Worm (Caenorhabditis elegans) whole organism, L1 larva: ENCODE measurements around the gene F13C5.2.

Experiments
- C34B4.2 ChIP-seq: sonication (generic microtip); optimal IDR thresholded peaks from 2 replicates; lab custom pipeline; 2017; ENCODE audit warnings: mild to moderate bottlenecking, missing genetic modification characterization, missing compliant biosample characterization
- F16B12.6 ChIP-seq: fragments of 150-350 bp; optimal IDR thresholded peaks from 2 replicates; lab custom pipeline; 2014; ENCODE audit warnings: missing biosample characterization, missing genetic modification characterization
- alr-1 ChIP-seq: fragments of 200-800 bp; sonication (Bioruptor generic); optimal IDR thresholded peaks from 2 replicates; lab custom pipeline; 2018; ENCODE audit warnings: borderline replicate concordance, mild to moderate bottlenecking, missing genetic modification characterization, missing compliant biosample characterization
- aly-2 ChIP-seq: fragments of 150-350 bp; optimal IDR thresholded peaks from 2 replicates; lab custom pipeline; 2014; ENCODE audit warnings: missing biosample characterization, missing genetic modification characterization
- blmp-1 ChIP-seq: fragments of 150-350 bp; optimal IDR thresholded peaks from 2 replicates; lab custom pipeline; 2014; ENCODE audit warnings: missing biosample characterization, missing genetic modification characterization
- ceh-8 ChIP-seq: fragments of 200-800 bp; sonication (Bioruptor generic); optimal IDR thresholded peaks from 2 replicates; lab custom pipeline; 2018; ENCODE audit warnings: mild to moderate bottlenecking, missing genetic modification characterization, moderate library complexity, missing compliant biosample characterization
- ceh-82 ChIP-seq, 3 experiments: fragments of 150-350 bp in 1 of 3; sonication (generic microtip) in 2 of 3; optimal IDR thresholded peaks; 2 replicates each; lab custom pipeline; 2014 to 2017; ENCODE audit warnings: missing biosample characterization in 3 of 3, missing genetic modification characterization in 3 of 3
- ceh-90 ChIP-seq: sonication (generic microtip); optimal IDR thresholded peaks from 2 replicates; lab custom pipeline; 2016; ENCODE audit warnings: missing genetic modification characterization, missing compliant biosample characterization
- ces-1 ChIP-seq: fragments of 150-350 bp; optimal IDR thresholded peaks from 2 replicates; lab custom pipeline; 2014; ENCODE audit warnings: missing biosample characterization, missing genetic modification reagents, missing genetic modification characterization
- dpl-1 ChIP-seq, 3 experiments: fragments of 150-350 bp in 2 of 3; sonication (generic microtip) in 1 of 3; optimal IDR thresholded peaks; 2 replicates each; lab custom pipeline; 2014 to 2017; ENCODE audit warnings: missing biosample characterization in 3 of 3, missing genetic modification characterization in 3 of 3, missing genetic modification reagents in 3 of 3
- dsc-1 ChIP-seq: sonication (generic microtip); optimal IDR thresholded peaks from 2 replicates; lab custom pipeline; 2016; ENCODE audit warnings: mild to moderate bottlenecking, missing genetic modification characterization, missing compliant biosample characterization
- efl-1 ChIP-seq, 4 experiments: fragments of 150-350 bp; optimal IDR thresholded peaks in 3 of 4; peaks in 1 of 4; 1 replicate in 1 of 4; 2 replicates in 3 of 4; lab custom pipeline; 2014; ENCODE audit warnings: missing biosample characterization in 2 of 4, missing genetic modification characterization in 2 of 4, missing genetic modification reagents in 2 of 4
- efl-3 ChIP-seq: fragments of 200-800 bp; sonication (Bioruptor generic); optimal IDR thresholded peaks from 2 replicates; lab custom pipeline; 2018; ENCODE audit warnings: mild to moderate bottlenecking, missing genetic modification characterization, missing compliant biosample characterization
- egl-13 ChIP-seq: sonication (generic microtip); optimal IDR thresholded peaks from 2 replicates; lab custom pipeline; 2016; ENCODE audit warnings: missing genotype, missing genetic modification reagents, missing genetic modification characterization, missing compliant biosample characterization
- elt-2 ChIP-seq: sonication (generic microtip); optimal IDR thresholded peaks from 2 replicates; lab custom pipeline; 2016; ENCODE audit warnings: missing genetic modification characterization, mild to moderate bottlenecking, inconsistent platforms, missing compliant biosample characterization, missing genetic modification reagents
- elt-3 ChIP-seq, 6 experiments: fragments of 150-350 bp in 1 of 6; sonication (generic microtip); optimal IDR thresholded peaks; 2 replicates each; lab custom pipeline; 2017 to 2018; ENCODE audit warnings: missing biosample characterization in 6 of 6, missing genetic modification characterization in 6 of 6, inconsistent platforms in 1 of 6
- fkh-4 ChIP-seq: sonication (generic microtip); optimal IDR thresholded peaks from 2 replicates; lab custom pipeline; 2016; ENCODE audit warnings: missing compliant biosample characterization, missing genetic modification characterization, borderline replicate concordance
- fos-1 ChIP-seq: fragments of 150-350 bp; optimal IDR thresholded peaks from 2 replicates; lab custom pipeline; 2014; ENCODE audit warnings: missing biosample characterization, missing genetic modification characterization
- grh-1 ChIP-seq: fragments of 200-800 bp; sonication (Bioruptor generic); IDR thresholded peaks from 2 replicates; pipeline ENCODE4 v1.3.6; 2022; ENCODE audit warnings: missing genetic modification reagents, missing genetic modification characterization, missing compliant biosample characterization
- hlh-17 ChIP-seq: fragments of 200-800 bp; sonication (Bioruptor generic); optimal IDR thresholded peaks from 2 replicates; lab custom pipeline; 2018; ENCODE audit warnings: missing genetic modification characterization, mild to moderate bottlenecking, missing compliant biosample characterization, moderate library complexity, borderline replicate concordance
- hpl-2 ChIP-seq: fragments of 150-350 bp; optimal IDR thresholded peaks from 2 replicates; lab custom pipeline; 2014; ENCODE audit warnings: missing biosample characterization, missing genetic modification reagents, missing genetic modification characterization
- jun-1 ChIP-seq: fragments of 150-350 bp; optimal IDR thresholded peaks from 2 replicates; lab custom pipeline; 2014; ENCODE audit warnings: missing biosample characterization, missing genetic modification reagents, missing genetic modification characterization
- lin-13 ChIP-seq: fragments of 150-350 bp; optimal IDR thresholded peaks from 2 replicates; lab custom pipeline; 2014; ENCODE audit warnings: missing biosample characterization, missing genetic modification reagents, missing genetic modification characterization
- lin-14 ChIP-seq: fragments of 200-800 bp; sonication (Bioruptor generic); optimal IDR thresholded peaks from 2 replicates; lab custom pipeline; 2018; ENCODE audit warnings: mild to moderate bottlenecking, missing genetic modification characterization, moderate library complexity, missing compliant biosample characterization
- lin-15B ChIP-seq: fragments of 150-350 bp; sonication (generic microtip); optimal IDR thresholded peaks from 3 replicates; lab custom pipeline; 2014; ENCODE audit warnings: missing biosample characterization, missing genetic modification characterization
- lin-35 ChIP-seq, 2 experiments: fragments of 150-350 bp; optimal IDR thresholded peaks; 2 replicates each; lab custom pipeline; 2014; ENCODE audit warnings: missing biosample characterization in 2 of 2, missing genetic modification characterization in 2 of 2, missing genetic modification reagents in 2 of 2
- lin-39 ChIP-seq: fragments of 150-350 bp; optimal IDR thresholded peaks from 2 replicates; lab custom pipeline; 2014; ENCODE audit warnings: missing biosample characterization, missing genetic modification reagents, missing genetic modification characterization
- lir-3 ChIP-seq: sonication (generic microtip); optimal IDR thresholded peaks from 2 replicates; lab custom pipeline; 2016; ENCODE audit warnings: mild to moderate bottlenecking, missing genetic modification characterization, moderate library complexity, missing compliant biosample characterization; ENCODE audit not compliant: poor library complexity
- lsy-2 ChIP-seq, 2 experiments: fragments of 150-350 bp; optimal IDR thresholded peaks; 2 replicates each; lab custom pipeline; 2014; ENCODE audit warnings: missing biosample characterization in 2 of 2, missing genetic modification characterization in 2 of 2
- mab-9 ChIP-seq: fragments of 200-800 bp; sonication (Bioruptor generic); IDR thresholded peaks from 2 replicates; pipeline ENCODE4 v1.3.6; 2022; ENCODE audit warnings: missing genetic modification reagents, missing genetic modification characterization, missing compliant biosample characterization
- mdl-1 ChIP-seq, 2 experiments: fragments of 150-350 bp; optimal IDR thresholded peaks; 2 replicates each; lab custom pipeline; 2014 to 2017; ENCODE audit warnings: missing biosample characterization in 2 of 2, missing genetic modification characterization in 2 of 2, inconsistent platforms in 1 of 2
- nhr-20 ChIP-seq: sonication (generic microtip); optimal IDR thresholded peaks from 2 replicates; lab custom pipeline; 2016; ENCODE audit warnings: mild to moderate bottlenecking, missing genetic modification characterization, missing compliant biosample characterization
- nhr-237 ChIP-seq: fragments of 150-350 bp; optimal IDR thresholded peaks from 2 replicates; lab custom pipeline; 2014; ENCODE audit warnings: missing biosample characterization, missing genetic modification characterization
- nhr-47 ChIP-seq: sonication (generic microtip); optimal IDR thresholded peaks from 2 replicates; lab custom pipeline; 2016; ENCODE audit warnings: mild to moderate bottlenecking, missing genetic modification characterization, moderate library complexity, missing compliant biosample characterization
- nhr-71 ChIP-seq: sonication (generic microtip); optimal IDR thresholded peaks from 2 replicates; lab custom pipeline; 2016; ENCODE audit warnings: mild to moderate bottlenecking, missing genetic modification characterization, moderate library complexity, missing compliant biosample characterization
- nhr-76 ChIP-seq: sonication (generic microtip); optimal IDR thresholded peaks from 2 replicates; lab custom pipeline; 2017; ENCODE audit warnings: missing biosample characterization, missing genetic modification characterization
- nhr-77 ChIP-seq: fragments of 150-350 bp; optimal IDR thresholded peaks from 2 replicates; lab custom pipeline; 2014; ENCODE audit warnings: missing biosample characterization, missing genetic modification characterization
- nhr-85 ChIP-seq: sonication (generic microtip); peaks from one replicate; lab custom pipeline; 2016; ENCODE audit warnings: missing genetic modification characterization, inconsistent platforms, missing compliant biosample characterization
- nhr-90 ChIP-seq: sonication (generic microtip); optimal IDR thresholded peaks from 2 replicates; lab custom pipeline; 2016; ENCODE audit warnings: mild to moderate bottlenecking, missing genetic modification characterization, missing compliant biosample characterization; ENCODE audit not compliant: poor library complexity
- pag-3 ChIP-seq: sonication (generic microtip); optimal IDR thresholded peaks from 2 replicates; lab custom pipeline; 2017; ENCODE audit warnings: missing genetic modification characterization, mild to moderate bottlenecking, missing compliant biosample characterization, antibody characterized with exemption, borderline replicate concordance; ENCODE audit not compliant: insufficient read depth
- snpc-4 ChIP-seq: fragments of 150-350 bp; optimal IDR thresholded peaks from 2 replicates; lab custom pipeline; 2014; ENCODE audit warnings: missing biosample characterization, missing genetic modification characterization
- snu-23 ChIP-seq: sonication (generic microtip); optimal IDR thresholded peaks from 2 replicates; lab custom pipeline; 2016; ENCODE audit warnings: missing genetic modification characterization, missing compliant biosample characterization
- sox-4 ChIP-seq: sonication (generic microtip); optimal IDR thresholded peaks from 2 replicates; lab custom pipeline; 2016; ENCODE audit warnings: missing genetic modification characterization, missing compliant biosample characterization
- sptf-1 ChIP-seq: fragments of 150-350 bp; optimal IDR thresholded peaks from 2 replicates; lab custom pipeline; 2014; ENCODE audit warnings: missing biosample characterization, missing genetic modification characterization
- tbx-2 ChIP-seq: sonication (generic microtip); optimal IDR thresholded peaks from 2 replicates; lab custom pipeline; 2016; ENCODE audit warnings: missing genetic modification characterization, missing compliant biosample characterization
- unc-130 ChIP-seq: fragments of 150-350 bp; optimal IDR thresholded peaks from 2 replicates; lab custom pipeline; 2017; ENCODE audit warnings: missing biosample characterization, missing genetic modification characterization, inconsistent platforms
- unc-30 ChIP-seq: sonication (generic microtip); optimal IDR thresholded peaks from 2 replicates; lab custom pipeline; 2017; ENCODE audit warnings: missing biosample characterization, missing genetic modification characterization
- unc-62 ChIP-seq: fragments of 150-350 bp; optimal IDR thresholded peaks from 2 replicates; lab custom pipeline; 2014; ENCODE audit warnings: missing biosample characterization, missing genetic modification reagents, missing genetic modification characterization
- ztf-4 ChIP-seq: fragments of 150-350 bp; optimal IDR thresholded peaks from 2 replicates; lab custom pipeline; 2014; ENCODE audit warnings: missing biosample characterization, missing genetic modification characterization

F13C5.2 gene

DNA sequence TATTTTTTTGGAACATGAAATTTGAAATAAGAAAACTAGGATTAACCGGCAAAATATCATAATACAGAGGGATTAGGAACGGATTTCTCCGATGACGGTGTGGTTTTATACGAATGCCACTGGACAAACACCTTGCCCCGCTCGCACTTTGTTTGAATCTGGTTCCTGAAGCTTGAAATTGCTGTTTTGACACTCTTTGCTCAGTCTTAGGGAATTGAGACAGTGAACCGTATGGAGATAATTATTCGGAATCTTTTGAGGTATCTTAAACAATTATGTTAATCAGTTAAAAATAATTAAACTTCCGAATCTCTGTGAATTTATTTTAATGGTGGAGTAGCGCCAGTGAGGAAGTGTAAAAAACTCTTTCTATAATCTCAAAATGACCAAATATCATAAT is 5.7 kb downstream of the F13C5.2 start, which contains the start of gene F13C5.3:
TSS of gene F13C5.3 (minus strand) at position 101 of the 400 bp plus-strand sequence.
- no peak for TF ChIP-seq ztf-4 (tag; lab: Kevin White, UChicago)
- no peak for TF ChIP-seq nhr-237 (tag; lab: Kevin White, UChicago)
- no peak for TF ChIP-seq alr-1 (tag; lab: Kevin White, UChicago)
- no peak for TF ChIP-seq ceh-8
- no peak for TF ChIP-seq nhr-76 (tag; lab: Kevin White, UChicago)
- TF ChIP-seq nhr-71 (tag; lab: Kevin White, UChicago) = no peak
- no peak for TF ChIP-seq aly-2 (tag; lab: Kevin White, UChicago)
- no peak for TF ChIP-seq C34B4.2 (tag; lab: Kevin White, UChicago)
- no peak for TF ChIP-seq sptf-1 (tag; lab: Kevin White, UChicago)
- no peak for TF ChIP-seq unc-30 (tag; lab: Kevin White, UChicago)
- TF ChIP-seq snu-23 (GFP tag; lab: Kevin White, UChicago) = no peak
- TF ChIP-seq ces-1 (GFP tag; lab: Kevin White, UChicago) = no peak
- TF ChIP-seq nhr-90 = no peak
- TF ChIP-seq lin-39 (tag; lab: Kevin White, UChicago) = no peak

ce11 chrX:600671-601070 is 6.9 kb downstream of the F13C5.2 start:
- TF ChIP-seq grh-1 (GFP tag; lab: Robert Waterston, UW) (no peak), snpc-4 (tag; lab: Kevin White, UChicago) (no peak), fkh-4 (tag; lab: Kevin White, UChicago) (no peak), lin-14 (GFP tag; lab: Kevin White, UChicago) (peak; percentile 73), dsc-1 (tag; lab: Kevin White, UChicago) (peak; percentile 9), mab-9 (GFP tag; lab: Robert Waterston, UW) (no peak), nhr-71 (tag; lab: Kevin White, UChicago) (peak; percentile 54), elt-3 (tag; optimal IDR thresholded peaks at IDR 0.05; lab: Kevin White, UChicago) (no peak), efl-3 (GFP tag; lab: Kevin White, UChicago) (no peak), unc-62 (GFP tag; lab: Kevin White, UChicago) (no peak), lir-3 (peak; percentile 30), ceh-82 (tag; optimal IDR thresholded peaks at IDR 0.05; lab: Kevin White, UChicago) (no peak), tbx-2 (no peak), ces-1 (GFP tag; lab: Kevin White, UChicago) (no peak), pag-3 (tag; lab: Kevin White, UChicago) (no peak), nhr-77 (tag; lab: Kevin White, UChicago) (no peak), mdl-1 (tag; optimal IDR thresholded peaks at IDR 0.05; lab: Kevin White, UChicago) (peak in 1 of 2 experiments; percentile 27), blmp-1 (tag; lab: Kevin White, UChicago) (no peak), fos-1 (tag; lab: Kevin White, UChicago) (no peak), unc-30 (tag; lab: Kevin White, UChicago) (no peak), elt-2 (peak; percentile 64), nhr-85 (tag; lab: Kevin White, UChicago) (no peak), efl-1 (optimal IDR thresholded peaks at IDR 0.05; lab: Kevin White, UChicago) (no peak), efl-1 (GFP tag; optimal IDR thresholded peaks at IDR 0.05 in 1 of 2; lab: Kevin White, UChicago) (peak in 1 of 2 experiments; percentile 60), lin-13 (GFP tag; lab: Kevin White, UChicago) (no peak), lin-35 (GFP tag; optimal IDR thresholded peaks at IDR 0.05; lab: Kevin White, UChicago) (peak in 1 of 2 experiments; percentile 45), nhr-90 (peak; percentile 31), lin-15B (tag; lab: Kevin White, UChicago) (no peak), hpl-2 (GFP tag; lab: Kevin White, UChicago) (no peak), dpl-1 (GFP tag; optimal IDR thresholded peaks at IDR 0.05; lab: Kevin White, UChicago) (no peak), unc-130 (tag; lab: Kevin White, UChicago) (no peak), egl-13 (tag; lab: Kevin White, UChicago) (peak; percentile 62), nhr-76 (tag; lab: Kevin White, UChicago) (no peak), ceh-90 (tag; lab: Kevin White, UChicago) (no peak), nhr-20 (tag; lab: Kevin White, UChicago) (peak; percentile 49), sox-4 (tag; lab: Kevin White, UChicago) (no peak), hlh-17 (no peak), F16B12.6 (tag; lab: Kevin White, UChicago) (no peak), nhr-47 (tag; lab: Kevin White, UChicago) (peak; percentile 25), jun-1 (peak; percentile 35), lsy-2 (tag; optimal IDR thresholded peaks at IDR 0.05; lab: Kevin White, UChicago) (peak; percentile 6 to 15)
